Worm (Caenorhabditis elegans): ENCODE data around the gene faah-5.
A peak's percentile ranks its signal among the peaks of the same experiment; 100 is the strongest.

Gene faah-5

DNA sequence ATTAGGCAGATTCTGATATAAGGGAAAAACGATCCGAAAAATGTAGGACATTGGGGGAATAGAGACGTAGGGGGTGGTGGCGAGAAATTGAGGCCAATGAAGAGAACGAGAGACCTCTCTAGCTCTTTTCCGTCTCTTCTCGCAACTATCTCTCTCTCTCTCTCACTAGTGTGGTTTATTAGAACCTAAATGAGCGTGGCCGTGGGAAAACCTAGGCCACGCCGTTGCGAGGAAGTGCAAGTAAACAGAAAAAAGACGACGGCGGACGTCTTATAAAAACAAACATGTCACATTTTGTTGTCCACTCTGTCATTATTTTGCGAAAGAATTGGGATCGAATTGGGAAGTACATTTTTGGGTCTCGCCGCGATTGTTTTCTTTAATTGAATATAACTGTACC, 21.2 kb downstream of the faah-5 start (continued):
- TF ChIP-seq hlh-13 (GFP tag; optimal IDR thresholded peaks at IDR 0.05) (no peak), ceh-6 (GFP tag; optimal IDR thresholded peaks at IDR 0.05) (no peak), ceh-19 (GFP tag; optimal IDR thresholded peaks at IDR 0.05) (peak; percentile 49), elt-4 (tag; optimal IDR thresholded peaks at IDR 0.05) (no peak), sox-4 (tag; optimal IDR thresholded peaks at IDR 0.05) (no peak), ceh-45 (GFP tag; IDR thresholded peaks at IDR 0.05) (no peak), pha-2 (tag; optimal IDR thresholded peaks at IDR 0.05) (peak; percentile 56), hlh-30 (tag; optimal IDR thresholded peaks at IDR 0.05; ENCODE audit: insufficient read depth) (peak; percentile 19), ceh-22 (tag; optimal IDR thresholded peaks at IDR 0.05) (no peak), fkh-6 (tag; optimal IDR thresholded peaks at IDR 0.05) (no peak), madf-2 (tag; optimal IDR thresholded peaks at IDR 0.05) (peak; percentile 40), dve-1 (tag; optimal IDR thresholded peaks at IDR 0.05) (no peak), C08G9.2 (tag; optimal IDR thresholded peaks at IDR 0.05) (peak; percentile 93), eyg-1 (tag; optimal IDR thresholded peaks at IDR 0.05) (peak; percentile 45), F13H6.1 (tag; optimal IDR thresholded peaks at IDR 0.05) (peak; percentile 55), T23F11.4 (GFP tag; optimal IDR thresholded peaks at IDR 0.05) (no peak), ceh-34 (tag; optimal IDR thresholded peaks at IDR 0.05) (peak; percentile 55), nhr-232 (tag; optimal IDR thresholded peaks at IDR 0.05) (no peak), pqm-1 (tag; optimal IDR thresholded peaks at IDR 0.05) (peak; percentile 41), sox-2 (GFP tag; IDR thresholded peaks at IDR 0.05) (no peak), odd-2 (tag; optimal IDR thresholded peaks at IDR 0.05) (no peak), hlh-6 (tag; optimal IDR thresholded peaks at IDR 0.05) (peak; percentile 52), ref-2 (tag; optimal IDR thresholded peaks at IDR 0.05) (peak; percentile 63), pax-1 (tag; optimal IDR thresholded peaks at IDR 0.05) (peak; percentile 53), Y22D7AL.16 (tag; optimal IDR thresholded peaks at IDR 0.05) (no peak), C38D4.7 (GFP tag; optimal IDR thresholded peaks at IDR 0.05) (peak; percentile 12), ama-1 (optimal IDR thresholded peaks at IDR 0.05) (no peak), ztf-16 (tag; optimal IDR thresholded peaks at IDR 0.05) (no peak), unc-55 (GFP tag; optimal IDR thresholded peaks at IDR 0.05) (peak; percentile 59), ceh-18 (tag; optimal IDR thresholded peaks at IDR 0.05) (peak; percentile 68), zip-5 (tag; optimal IDR thresholded peaks at IDR 0.05) (peak; percentile 29), tbx-2 (tag; optimal IDR thresholded peaks at IDR 0.05) (peak; percentile 94), unc-86 (tag; optimal IDR thresholded peaks at IDR 0.05) (no peak), K09A11.1 (tag; optimal IDR thresholded peaks at IDR 0.05; ENCODE audit: insufficient read depth) (no peak), nhr-11 (tag; optimal IDR thresholded peaks at IDR 0.05) (no peak), fkh-10 (GFP tag; optimal IDR thresholded peaks at IDR 0.05) (no peak), hlh-8 (tag; optimal IDR thresholded peaks at IDR 0.05) (peak; percentile 66), ceh-24 (tag; optimal IDR thresholded peaks at IDR 0.05) (no peak), sdc-2 (tag; optimal IDR thresholded peaks at IDR 0.05) (peak; percentile 32), ets-4 (tag; optimal IDR thresholded peaks at IDR 0.05) (peak; percentile 92), dmd-4 (tag; optimal IDR thresholded peaks at IDR 0.05; ENCODE audit: borderline replicate concordance) (no peak), ceh-14 (tag; optimal IDR thresholded peaks at IDR 0.05) (peak; percentile 44)

DNA sequence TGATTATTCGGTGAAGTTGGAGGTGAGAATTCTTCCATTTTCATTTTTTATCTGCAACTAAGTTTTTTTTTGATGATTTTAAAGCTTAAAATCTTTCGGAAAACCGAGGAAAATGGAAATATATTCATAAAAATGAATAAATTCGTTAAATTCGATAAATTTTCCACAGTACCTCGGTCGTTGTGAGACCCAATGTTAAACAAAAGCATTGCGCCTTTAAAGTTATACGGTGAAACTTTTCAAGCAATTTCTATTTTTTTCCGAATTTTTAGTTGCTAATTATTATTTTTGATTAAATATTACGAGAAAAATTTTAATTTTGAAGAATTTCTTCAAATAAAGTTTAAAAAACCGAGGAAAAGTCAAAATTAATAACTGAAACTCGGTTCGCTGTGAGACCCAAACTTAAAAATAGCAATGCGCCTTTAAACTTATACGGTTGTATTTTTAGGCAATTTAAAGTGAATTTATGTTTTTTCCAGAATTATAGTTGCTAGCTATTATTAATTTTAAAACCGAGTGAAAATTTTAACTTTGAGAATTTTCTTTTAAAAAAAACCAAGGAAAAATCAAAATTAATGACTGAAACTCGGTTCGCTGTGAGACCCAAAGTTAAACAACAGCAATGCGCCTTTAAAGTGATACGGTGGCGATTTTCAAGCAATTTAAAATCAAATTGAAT, 21.9 kb downstream of the faah-5 start, which contains the start of gene taf-12:
Gene taf-12 (minus strand): TSS at position 51 of the 682 bp plus-strand sequence.
- no peak for TF ChIP-seq unc-55 (GFP tag; optimal IDR thresholded peaks at IDR 0.05)
- no peak for TF ChIP-seq nhr-232 (tag; optimal IDR thresholded peaks at IDR 0.05)
- no peak for TF ChIP-seq sox-4 (tag; optimal IDR thresholded peaks at IDR 0.05)
